Fruit fly (Drosophila melanogaster) whole organism, larva: ENCODE data around the gene CG11122.
"Not testable (repeated sequence)": the region's sequence is repeated elsewhere in the genome, so short reads cannot be mapped to it uniquely, and the experiment has no call there.

Source experiments
- noc ChIP-seq: fragments of 200-800 bp; sonication (Bioruptor generic); optimal IDR thresholded peaks from 3 replicates; lab custom pipeline; 2019; ENCODE audit warnings: missing biosample characterization, mild to moderate bottlenecking, missing genetic modification characterization, moderate library complexity

CG11122 gene

DNA sequence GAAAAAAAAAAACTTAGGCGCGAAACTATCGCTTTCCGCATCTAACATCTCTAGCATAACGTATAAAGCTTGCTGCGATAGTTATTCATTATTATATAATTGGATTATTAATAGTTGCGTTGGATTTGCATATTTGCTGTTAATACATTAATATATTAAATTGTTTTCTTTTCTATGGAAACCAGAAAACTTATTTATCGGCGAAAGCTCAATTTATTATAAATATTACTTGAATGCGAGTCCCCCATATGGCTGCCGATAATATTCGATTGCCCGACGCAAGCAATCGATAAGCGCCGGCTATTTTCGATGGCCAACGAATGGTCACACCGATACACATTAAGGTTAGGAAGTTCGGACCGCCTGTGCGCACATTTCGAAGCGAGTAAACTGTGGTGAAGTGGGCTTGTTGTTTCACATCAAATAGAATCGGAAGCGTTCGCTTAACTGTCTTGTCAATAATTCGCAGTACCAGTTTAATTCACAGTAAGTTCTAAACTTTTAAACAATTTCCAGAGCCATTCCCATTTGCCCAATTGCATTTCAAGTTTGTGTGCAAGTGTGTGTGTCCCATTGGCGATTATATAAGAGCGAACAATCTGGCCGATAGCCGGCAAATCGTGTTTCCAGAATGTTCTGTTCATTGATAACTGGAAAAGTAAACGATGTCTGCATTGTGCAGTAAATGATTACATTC lies 16.2 kb downstream of the CG11122 start, which contains the start of gene Hsp60A:
TSS of gene Hsp60A (plus strand) at position 335 of the 697 bp plus-strand sequence.
- TF ChIP-seq noc (tag; lab: Kevin White, UChicago): peak; percentile 1

DNA sequence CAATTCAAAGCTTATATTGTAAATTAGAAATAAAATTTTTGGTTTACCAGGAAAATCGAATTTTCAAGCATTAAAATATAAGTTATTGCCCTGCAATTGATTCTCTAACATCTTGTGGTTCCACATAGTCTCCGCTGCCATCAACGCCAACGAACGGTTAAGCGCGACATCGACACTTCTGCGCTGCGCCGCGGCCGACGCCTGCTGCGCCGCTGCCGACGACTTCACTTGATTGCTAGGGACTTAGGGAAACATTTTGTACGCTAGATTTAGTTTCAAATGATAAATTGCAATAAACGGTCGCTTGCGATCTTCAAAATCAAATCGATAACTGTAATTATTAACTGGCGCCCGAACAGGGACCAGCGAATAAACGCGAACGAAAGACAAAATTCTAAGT lies 28.6 kb downstream of the CG11122 start, which contains the start of gene CG42249:
TSS of gene CG42249 (plus strand) at position 301 of the 400 bp plus-strand sequence.
- TF ChIP-seq noc (tag; lab: Kevin White, UChicago): not testable (repeated sequence)

DNA sequence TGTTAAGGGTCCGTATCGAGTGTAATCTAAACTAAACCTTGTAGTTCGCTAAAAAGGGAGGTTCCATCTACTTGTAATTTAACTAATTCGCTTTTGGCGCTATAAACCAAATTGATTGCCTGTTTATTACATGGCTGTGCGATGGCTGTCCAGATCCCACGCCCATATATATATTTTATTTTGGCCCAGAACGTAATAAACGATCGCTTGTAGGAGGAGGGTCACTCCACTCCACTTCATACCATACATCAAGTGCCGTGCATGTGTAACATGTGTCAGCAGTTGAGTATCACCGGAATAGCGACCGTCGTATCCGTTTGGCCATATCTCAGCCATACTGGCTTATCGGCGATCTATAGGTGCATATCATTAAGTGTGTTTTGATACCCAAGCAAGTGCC lies 29.2 kb downstream of the CG11122 start:
- no peak for TF ChIP-seq noc (tag; lab: Kevin White, UChicago)

DNA sequence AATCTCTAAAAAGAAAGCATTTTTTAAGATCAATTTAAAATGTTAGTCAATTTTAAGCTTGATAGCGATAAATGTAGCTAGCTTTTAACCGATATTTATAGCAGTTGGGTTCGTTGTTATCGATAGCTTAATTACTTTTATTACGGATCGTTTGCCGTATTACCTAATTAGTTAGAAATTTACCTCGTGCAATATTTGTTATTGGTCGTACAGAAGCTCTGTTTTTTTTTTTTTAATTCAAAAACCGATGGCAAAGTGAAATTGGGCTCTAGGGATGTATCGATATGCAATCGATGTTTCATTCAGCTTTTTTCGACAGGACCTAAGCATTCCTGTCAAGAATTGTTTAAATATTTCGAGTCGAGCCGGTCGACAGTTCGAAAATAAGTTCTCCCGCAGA lies 32.3 kb downstream of the CG11122 start, which contains the start of gene CG2061:
TSS of gene CG2061 (plus strand) at position 292 of the 400 bp plus-strand sequence.
- TF ChIP-seq noc (tag; lab: Kevin White, UChicago): no peak

DNA sequence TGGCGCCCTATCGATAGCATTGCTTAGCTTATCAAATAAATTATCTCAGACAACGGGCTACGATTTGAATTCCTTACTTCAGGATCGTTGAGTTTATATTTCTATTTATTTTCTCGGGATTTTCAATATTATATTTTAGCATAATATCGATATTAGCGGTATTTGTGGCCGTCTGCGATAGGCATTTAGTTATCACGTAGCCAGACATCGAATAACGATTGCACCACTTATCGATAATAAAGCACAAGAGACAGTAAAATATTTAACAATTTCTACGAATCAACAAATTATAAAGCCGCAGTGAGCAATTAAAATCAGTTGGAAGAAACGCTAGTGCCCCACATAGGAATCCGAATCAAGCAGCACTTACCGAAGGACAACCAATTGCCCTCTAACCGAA lies 34.4 kb downstream of the CG11122 start, which contains the start of gene CG2076:
TSS of gene CG2076 (plus strand) at position 50 of the 400 bp plus-strand sequence.
- no peak for TF ChIP-seq noc (tag; lab: Kevin White, UChicago)

DNA sequence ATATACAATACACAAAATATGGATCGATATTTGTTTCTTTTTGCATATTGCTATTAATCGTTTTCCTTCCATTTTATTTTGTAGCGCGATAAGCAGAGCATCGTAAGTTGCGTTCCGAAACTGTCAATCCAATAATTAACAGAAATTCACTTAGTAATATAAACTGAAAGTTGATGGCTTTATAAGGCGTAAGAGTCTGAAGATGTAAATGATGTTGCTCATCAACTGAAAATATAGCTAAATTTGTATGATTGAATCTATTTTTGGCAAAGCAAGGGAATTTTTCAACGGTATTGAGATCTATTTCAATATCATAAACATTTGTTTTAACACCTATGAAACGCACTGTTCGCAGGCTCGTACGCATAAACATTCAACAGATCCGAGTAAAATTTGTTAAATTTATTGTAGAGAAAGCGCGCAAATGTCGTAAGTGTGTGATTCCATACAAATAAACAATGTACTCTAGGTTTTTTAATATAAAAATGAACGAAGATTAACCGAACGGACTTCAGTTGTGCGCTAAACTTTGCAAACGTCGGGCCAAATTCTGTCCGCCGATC lies 35.7 kb downstream of the CG11122 start, which contains the start of gene Vago:
TSS of gene Vago (plus strand) at position 513 of the 563 bp plus-strand sequence.
- peak; percentile 33 for TF ChIP-seq noc (tag; lab: Kevin White, UChicago)

DNA sequence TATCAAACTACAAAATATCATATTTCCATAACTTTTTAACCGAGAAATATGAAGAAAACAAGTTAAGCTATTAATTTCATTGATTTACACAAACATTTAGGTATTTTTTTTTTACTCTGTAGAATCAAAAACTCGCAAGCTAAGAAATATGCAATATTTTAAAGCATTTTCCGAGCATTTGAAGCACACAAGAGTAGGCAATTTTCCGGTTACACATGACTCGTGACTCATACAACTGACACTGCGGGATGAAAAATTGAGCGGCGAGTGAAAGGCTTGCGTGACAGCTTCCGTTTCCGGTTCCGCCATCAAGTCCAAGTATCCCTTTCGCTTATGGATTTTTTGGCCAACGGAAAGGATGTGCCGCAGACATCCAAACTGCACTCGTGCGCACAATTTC lies 37.1 kb downstream of the CG11122 start:
- no peak for TF ChIP-seq noc (tag; lab: Kevin White, UChicago)

DNA sequence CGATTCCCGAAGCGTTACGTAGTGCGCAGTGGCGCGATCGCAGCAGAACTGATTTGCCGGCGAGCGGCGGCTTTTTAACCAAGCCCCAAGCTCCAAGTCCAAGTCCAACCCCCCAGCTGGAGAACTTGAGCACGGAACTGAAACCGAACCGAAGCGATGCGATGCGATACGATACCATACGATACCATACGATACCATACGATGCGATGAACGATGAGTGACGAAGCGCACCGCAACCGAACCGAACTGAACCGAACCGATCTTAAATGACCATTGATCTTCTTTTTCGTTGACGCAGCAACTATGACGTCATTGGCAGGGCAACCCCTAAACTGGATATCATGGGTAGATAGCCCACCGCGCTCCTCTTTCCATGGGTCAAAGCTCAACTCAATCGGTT lies 38.3 kb downstream of the CG11122 start, which contains the start of gene sev:
TSS of gene sev (minus strand) at position 50 of the 400 bp plus-strand sequence.
- TF ChIP-seq noc (tag; lab: Kevin White, UChicago): no peak

DNA sequence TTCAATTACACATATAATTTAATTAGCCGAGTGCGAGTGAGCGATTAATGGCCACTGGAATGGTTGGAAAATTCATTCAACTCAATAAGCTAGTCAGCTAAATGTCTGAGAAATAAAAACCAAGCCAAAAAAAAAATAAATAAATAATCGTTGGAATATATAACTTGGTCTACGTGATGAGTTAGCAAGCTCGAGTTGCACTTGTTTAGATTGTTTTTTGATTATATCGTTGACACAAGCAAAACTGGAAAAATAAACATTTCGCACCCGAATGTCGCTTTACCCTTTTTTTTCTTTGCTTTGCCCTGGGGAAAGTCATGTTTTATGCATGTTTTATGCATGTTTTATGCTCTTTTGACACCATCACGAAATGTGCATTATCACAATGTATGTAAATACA lies 41.5 kb downstream of the CG11122 start:
- TF ChIP-seq noc (tag; lab: Kevin White, UChicago): no peak

DNA sequence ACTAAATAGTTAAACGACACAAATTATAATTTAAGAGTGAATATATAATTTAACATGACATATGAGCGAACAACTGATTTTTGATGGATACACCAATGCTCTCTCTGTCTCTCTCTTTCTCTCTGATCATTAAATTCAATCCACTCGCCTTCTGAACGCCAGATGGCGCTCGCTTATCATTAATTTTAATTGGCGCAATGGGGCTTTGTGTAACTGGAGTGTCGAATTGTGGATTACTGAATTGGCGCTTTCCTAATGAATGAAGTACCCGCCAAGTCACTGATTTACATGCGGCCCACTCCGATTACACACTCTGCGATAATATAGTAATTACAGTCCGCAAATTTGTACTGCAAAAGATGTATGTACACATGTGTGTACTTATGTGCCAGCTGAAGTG lies 42.7 kb downstream of the CG11122 start:
- TF ChIP-seq noc (tag; lab: Kevin White, UChicago): no peak

DNA sequence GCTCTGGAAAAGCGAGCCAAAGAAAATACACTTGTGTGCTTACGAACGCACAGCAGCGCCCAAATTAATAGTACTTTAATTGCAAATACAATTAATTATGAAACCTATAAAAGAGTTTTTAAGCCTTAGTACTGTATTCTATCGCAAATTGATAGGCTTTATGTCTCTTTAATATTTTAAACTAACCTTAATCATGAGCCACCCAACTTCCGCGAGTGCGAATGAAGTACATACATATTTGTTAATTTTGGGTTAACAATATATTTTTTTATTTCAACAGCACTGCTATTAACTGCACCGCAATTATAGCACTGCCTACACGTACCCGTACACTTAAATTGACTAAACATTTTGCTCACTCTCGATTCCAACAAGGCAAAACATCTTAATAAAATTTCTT lies 43.3 kb downstream of the CG11122 start:
- no peak for TF ChIP-seq noc (tag; lab: Kevin White, UChicago)

DNA sequence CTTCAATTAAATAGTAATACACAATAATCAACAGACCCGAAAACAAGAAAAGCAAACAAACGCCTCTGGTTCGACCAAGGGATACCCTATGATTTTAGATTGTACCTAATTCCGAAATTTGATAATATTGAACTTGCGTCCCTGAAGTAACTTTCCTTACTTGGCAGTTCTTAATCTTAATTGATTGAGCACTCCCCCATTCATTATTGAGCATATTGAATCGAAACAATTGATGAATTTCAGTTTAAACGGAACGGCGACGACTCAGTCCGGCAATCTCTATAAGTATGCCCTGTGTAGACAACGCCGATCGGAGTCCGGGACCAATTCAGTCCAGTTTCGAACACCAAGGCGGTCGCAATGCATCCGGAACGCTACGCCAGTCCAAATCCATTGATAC lies 58.3 kb downstream of the CG11122 start, which contains the start of gene CG15203:
TSS of gene CG15203 (plus strand) at position 301 of the 400 bp plus-strand sequence.
- TF ChIP-seq noc (tag; lab: Kevin White, UChicago): no peak

DNA sequence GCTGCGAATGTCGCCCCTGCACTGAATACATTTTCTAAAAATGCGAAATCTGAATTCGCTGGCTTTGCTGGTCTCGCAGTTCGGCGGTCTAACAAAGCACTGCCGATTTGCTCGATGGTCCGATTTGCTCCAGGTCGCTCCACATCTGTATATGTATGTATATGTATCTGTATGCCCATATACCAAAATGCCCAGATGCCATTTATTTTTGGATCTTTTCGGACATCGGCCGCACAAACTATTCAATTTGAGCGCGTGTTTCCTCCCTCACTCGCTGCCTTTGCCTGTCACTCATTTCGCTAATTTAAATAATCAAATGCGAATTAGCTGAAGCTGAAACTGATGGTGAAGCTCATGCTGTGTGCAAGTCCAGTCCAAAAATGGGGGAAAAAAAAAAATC lies 61.5 kb downstream of the CG11122 start, which contains the start of gene CG1537:
TSS of gene CG1537 (minus strand) at position 101 of the 400 bp plus-strand sequence.
- no peak for TF ChIP-seq noc (tag; lab: Kevin White, UChicago)
